Worm (Caenorhabditis elegans): ENCODE measurements around the gene ZK662.5.

ZK662.5 gene

DNA sequence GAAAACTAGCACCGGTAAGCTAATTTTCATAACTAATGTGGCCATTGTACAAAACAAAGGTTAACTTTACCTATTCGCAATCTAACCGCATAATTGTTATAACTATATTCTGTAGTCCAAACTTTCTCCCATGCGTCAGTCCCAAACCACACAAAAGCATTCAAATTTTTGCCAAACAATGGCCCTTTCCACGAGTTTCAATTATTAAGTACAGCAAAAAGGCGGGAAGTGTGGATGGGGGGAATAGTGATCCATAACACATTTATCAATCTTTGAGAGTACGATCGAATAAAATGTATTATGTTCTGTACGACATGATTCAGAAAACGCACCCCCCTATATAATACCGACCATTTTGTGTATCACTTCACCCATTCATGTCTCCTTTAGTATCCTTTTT, 3.1 kb upstream of the ZK662.5 start, which contains the start of gene ZK662.6:
Gene ZK662.6 (plus strand): TSS at position 301 of the 400 bp plus-strand sequence.
- TF ChIP-seq sdz-12 (GFP tag; optimal IDR thresholded peaks at IDR 0.05) (no peak), unc-62 (GFP tag; optimal IDR thresholded peaks at IDR 0.05 in 1 of 2) (peak in 1 of 2 experiments; percentile 47), unc-62 (tag; optimal IDR thresholded peaks at IDR 0.05) (no peak), ztf-11 (tag; optimal IDR thresholded peaks at IDR 0.05) (no peak)

DNA sequence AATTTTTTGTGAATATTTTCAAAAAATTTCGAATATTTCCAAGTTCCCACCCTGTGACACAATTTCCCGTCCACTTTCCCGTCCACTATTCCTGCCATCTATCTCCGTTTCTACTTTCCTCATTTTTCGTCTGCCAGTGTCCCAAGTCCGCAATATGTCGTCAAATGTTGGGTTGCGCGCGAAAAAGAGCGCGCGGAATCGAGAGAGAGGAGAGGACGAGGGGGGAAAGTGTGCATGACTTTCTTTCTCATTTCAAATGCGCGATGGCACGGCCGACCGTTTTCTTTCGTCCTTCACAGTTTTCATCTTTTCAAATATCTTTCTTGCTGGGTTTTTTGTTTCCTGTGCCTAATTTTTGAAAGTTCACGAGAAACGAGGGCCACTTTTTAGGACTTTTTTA, 3.5 kb downstream of the ZK662.5 start:
- no peak for TF ChIP-seq tra-1 (GFP tag; IDR thresholded peaks at IDR 0.05)
- TF ChIP-seq cey-2 (tag; optimal IDR thresholded peaks at IDR 0.05; ENCODE audit: borderline replicate concordance, insufficient read depth): no peak
- peak; percentile 24 for TF ChIP-seq duxl-1 (tag; optimal IDR thresholded peaks at IDR 0.05; ENCODE audit: poor library complexity)
- TF ChIP-seq madf-9 (GFP tag; conservative IDR thresholded peaks at IDR 0.05): peak; percentile 39; the same call in 1 of the 2 replicates
- no peak for TF ChIP-seq nhr-6 (tag; optimal IDR thresholded peaks at IDR 0.05)
- peak; percentile 44 for TF ChIP-seq nhr-28 (tag; optimal IDR thresholded peaks at IDR 0.05)
- TF ChIP-seq dpl-1 (GFP tag; optimal IDR thresholded peaks at IDR 0.05): peak; percentile 65
- peak; percentile 89 for TF ChIP-seq hlh-30 (tag; optimal IDR thresholded peaks at IDR 0.05; ENCODE audit: insufficient read depth)
- no peak for TF ChIP-seq unc-39 (tag; optimal IDR thresholded peaks at IDR 0.05)
- TF ChIP-seq zip-11 (GFP tag; IDR thresholded peaks at IDR 0.05): no peak
- TF ChIP-seq hmg-1.1 (GFP tag; IDR thresholded peaks at IDR 0.05): peak; percentile 66
- no peak for TF ChIP-seq nhr-41 (GFP tag; IDR thresholded peaks at IDR 0.05)
- no peak for TF ChIP-seq dmd-6 (GFP tag; IDR thresholded peaks at IDR 0.05)
- peak; percentile 11 for TF ChIP-seq rbr-2 (tag; optimal IDR thresholded peaks at IDR 0.05)
- TF ChIP-seq set-16 (GFP tag; IDR thresholded peaks at IDR 0.05): no peak
- no peak for TF ChIP-seq F49E8.2 (tag; optimal IDR thresholded peaks at IDR 0.05; ENCODE audit: borderline replicate concordance)
- TF ChIP-seq lin-13 (GFP tag; optimal IDR thresholded peaks at IDR 0.05): peak; percentile 45
- no peak for TF ChIP-seq spr-1 (tag; optimal IDR thresholded peaks at IDR 0.05)
- TF ChIP-seq aly-2 (tag; optimal IDR thresholded peaks at IDR 0.05): no peak
- no peak for TF ChIP-seq ZK337.2 (GFP tag; IDR thresholded peaks at IDR 0.05)
- TF ChIP-seq D1046.2 (GFP tag; IDR thresholded peaks at IDR 0.05): no peak
- no peak for TF ChIP-seq dmd-8 (GFP tag; IDR thresholded peaks at IDR 0.05)
- no peak for TF ChIP-seq gei-8 (GFP tag; optimal IDR thresholded peaks at IDR 0.05)
- peak in 1 of 2 experiments; percentile 46 for TF ChIP-seq mdl-1 (tag; optimal IDR thresholded peaks at IDR 0.05)
- no peak for TF ChIP-seq daf-19 (GFP tag; conservative IDR thresholded peaks at IDR 0.05)
- TF ChIP-seq ces-1 (GFP tag; optimal IDR thresholded peaks at IDR 0.05): no peak
- no peak for TF ChIP-seq T26A8.4 (GFP tag; IDR thresholded peaks at IDR 0.05)
- peak; percentile 52 for TF ChIP-seq dve-1 (tag; optimal IDR thresholded peaks at IDR 0.05; ENCODE audit: insufficient read depth)
- peak; percentile 54 for TF ChIP-seq hlh-11 (tag; optimal IDR thresholded peaks at IDR 0.05)
- peak; percentile 63 for TF ChIP-seq lin-15B (tag; optimal IDR thresholded peaks at IDR 0.05)
- peak; percentile 29 for TF ChIP-seq mxl-3 (GFP tag; optimal IDR thresholded peaks at IDR 0.05)
- TF ChIP-seq daf-12 (tag; optimal IDR thresholded peaks at IDR 0.05): no peak
- TF ChIP-seq ztf-11 (tag; optimal IDR thresholded peaks at IDR 0.05): no peak
- TF ChIP-seq daf-16 (GFP tag; optimal IDR thresholded peaks at IDR 0.05): no peak
- peak; percentile 56 for TF ChIP-seq daf-16 (tag; optimal IDR thresholded peaks at IDR 0.05)
- TF ChIP-seq aha-1 (tag): peak; percentile 89
- peak; percentile 86 for TF ChIP-seq mes-2 (tag; optimal IDR thresholded peaks at IDR 0.05; ENCODE audit: poor library complexity, severe bottlenecking)
